Fruit fly (Drosophila melanogaster) whole organism, wandering third instar larva: ENCODE results near the gene Ilp3.

Experiments
- CrebA ChIP-seq: fragments of 200-800 bp; sonication (Bioruptor generic); optimal IDR thresholded peaks from 2 replicates; lab custom pipeline; 2016; ENCODE audit warnings: missing biosample characterization, mild to moderate bottlenecking, missing genetic modification characterization, borderline replicate concordance
- GATAd ChIP-seq: sonication (Bioruptor generic); optimal IDR thresholded peaks from 2 replicates; lab custom pipeline; 2016; ENCODE audit warnings: missing biosample characterization, missing genetic modification characterization
- HLH106 ChIP-seq: fragments of 200-800 bp; optimal IDR thresholded peaks from 3 replicates; lab custom pipeline; 2019; ENCODE audit warnings: missing biosample characterization, mild to moderate bottlenecking, missing genetic modification characterization, moderate library complexity
- Hnf4 ChIP-seq: fragments of 200-800 bp; sonication (Bioruptor generic); optimal IDR thresholded peaks from 2 replicates; lab custom pipeline; 2016; ENCODE audit warnings: missing biosample characterization, mild to moderate bottlenecking, missing genetic modification characterization
- Hr83 ChIP-seq: fragments of 200-300 bp; sonication (Bioruptor generic); optimal IDR thresholded peaks from 2 replicates; lab custom pipeline; 2016; ENCODE audit warnings: missing biosample characterization, mild to moderate bottlenecking, missing genetic modification characterization, moderate library complexity; ENCODE audit not compliant: poor library complexity, severe bottlenecking
- Jra ChIP-seq: sonication (Bioruptor generic); optimal IDR thresholded peaks from 2 replicates; lab custom pipeline; 2016; ENCODE audit warnings: missing biosample characterization, missing genetic modification characterization
- Myc ChIP-seq: fragments of >200 bp; optimal IDR thresholded peaks from 2 replicates; lab custom pipeline; 2017
- N ChIP-seq: fragments of >200 bp; optimal IDR thresholded peaks from 2 replicates; lab custom pipeline; 2018; ENCODE audit warnings: missing biosample characterization, missing external identifiers, missing genetic modification characterization
- Rel ChIP-seq, 2 experiments: fragments of 200-800 bp; sonication (Bioruptor generic) in 1 of 2; optimal IDR thresholded peaks; 2 replicates in 1 of 2; 3 replicates in 1 of 2; lab custom pipeline; 2016 to 2019; ENCODE audit warnings: mild to moderate bottlenecking in 2 of 2, missing biosample characterization in 2 of 2, missing genetic modification characterization in 2 of 2, moderate library complexity in 1 of 2
- Sp1 ChIP-seq: fragments of 200-800 bp; sonication (Bioruptor generic); optimal IDR thresholded peaks from 3 replicates; lab custom pipeline; 2019; ENCODE audit warnings: missing biosample characterization, mild to moderate bottlenecking, missing genetic modification characterization, moderate library complexity
- br ChIP-seq: fragments of 200-800 bp; sonication (Bioruptor generic); optimal IDR thresholded peaks from 2 replicates; lab custom pipeline; 2016; ENCODE audit warnings: missing biosample characterization, missing genetic modification characterization
- brk ChIP-seq: fragments of 200-800 bp; sonication (Bioruptor generic); optimal IDR thresholded peaks from 2 replicates; lab custom pipeline; 2016; ENCODE audit warnings: missing biosample characterization, mild to moderate bottlenecking, missing genetic modification characterization
- dl ChIP-seq, 2 experiments: fragments of 175-275, 200-275 bp in 1 of 2; fragments of 200-275 bp in 1 of 2; sonication (Bioruptor generic); optimal IDR thresholded peaks; lab custom pipeline; 2018; ENCODE audit warnings: mild to moderate bottlenecking in 2 of 2, missing biosample characterization in 2 of 2, missing genetic modification characterization in 2 of 2, moderate library complexity in 2 of 2; ENCODE audit not compliant: partially characterized antibody in 2 of 2, insufficient read depth in 1 of 2
- foxo ChIP-seq, 2 experiments: fragments of 200-800 bp; sonication (Bioruptor generic); optimal IDR thresholded peaks; 2 replicates in 1 of 2; 3 replicates in 1 of 2; lab custom pipeline; 2016 to 2017; ENCODE audit warnings: missing biosample characterization in 2 of 2, missing genetic modification characterization in 2 of 2
- fru ChIP-seq: fragments of 200-800 bp; sonication (Bioruptor generic); optimal IDR thresholded peaks from 3 replicates; lab custom pipeline; 2016; ENCODE audit warnings: missing biosample characterization, mild to moderate bottlenecking, missing genetic modification characterization
- h ChIP-seq: fragments of 200-800 bp; sonication (Bioruptor generic); optimal IDR thresholded peaks from 3 replicates; lab custom pipeline; 2016; ENCODE audit warnings: missing biosample characterization, mild to moderate bottlenecking, missing genetic modification characterization
- lola ChIP-seq: fragments of >200 bp; optimal IDR thresholded peaks from 2 replicates; lab custom pipeline; 2017; ENCODE audit warnings: missing biosample characterization, missing genetic modification characterization
- pan ChIP-seq: fragments of >200 bp; optimal IDR thresholded peaks from 2 replicates; lab custom pipeline; 2017
- psq ChIP-seq: fragments of 200-800 bp; sonication (Bioruptor generic); optimal IDR thresholded peaks from 3 replicates; lab custom pipeline; 2017; ENCODE audit warnings: missing biosample characterization, mild to moderate bottlenecking, missing genetic modification characterization, moderate library complexity
- rgr ChIP-seq: fragments of 200-800 bp; sonication (Bioruptor generic); optimal IDR thresholded peaks from 3 replicates; lab custom pipeline; 2016; ENCODE audit warnings: missing biosample characterization, mild to moderate bottlenecking, missing genetic modification characterization
- sage ChIP-seq: fragments of 200-800 bp; sonication (Bioruptor generic); optimal IDR thresholded peaks from 2 replicates; lab custom pipeline; 2016; ENCODE audit warnings: missing biosample characterization, mild to moderate bottlenecking, missing genetic modification characterization
- tai ChIP-seq: sonication (Bioruptor generic); optimal IDR thresholded peaks from 2 replicates; lab custom pipeline; 2016; ENCODE audit warnings: missing biosample characterization, missing genetic modification characterization
- usp ChIP-seq: fragments of >200 bp; optimal IDR thresholded peaks from 2 replicates; lab custom pipeline; 2017; ENCODE audit warnings: missing biosample characterization, missing genetic modification characterization
- woc ChIP-seq: sonication (Bioruptor generic); optimal IDR thresholded peaks from 2 replicates; lab custom pipeline; 2016; ENCODE audit warnings: missing biosample characterization, mild to moderate bottlenecking, missing genetic modification characterization

The Ilp3 gene

dm6 chr3L:9764307-9764706, 37.6 kb downstream of the Ilp3 start:
- no peak for TF ChIP-seq Hr83
- TF ChIP-seq foxo (GFP tag; optimal IDR thresholded peaks at IDR 0.05; lab: Kevin White, UChicago) = peak in 1 of 2 experiments; percentile 28
- peak; percentile 11 for TF ChIP-seq rgr (GFP tag; lab: Kevin White, UChicago)
- no peak for TF ChIP-seq sage (GFP tag; lab: Kevin White, UChicago)
- TF ChIP-seq HLH106 (tag; lab: Kevin White, UChicago) = peak; percentile 18

dm6 chr3L:9763389-9763917, 38.5 kb downstream of the Ilp3 start, which contains the start of gene Ae2:
Gene Ae2 (plus strand): TSS chr3L:9763544.
- TF ChIP-seq dl (GFP tag; optimal IDR thresholded peaks at IDR 0.05; lab: Kevin White, UChicago; ENCODE audit: insufficient read depth in 1 of 2, partially characterized antibody in 2 of 2) (no peak), fru (GFP tag; lab: Kevin White, UChicago) (peak; percentile 11), tai (peak; percentile 24), HLH106 (tag; lab: Kevin White, UChicago) (no peak), Myc (no peak), Hnf4 (GFP tag; lab: Kevin White, UChicago) (peak; percentile 34), psq (peak; percentile 99), woc (GFP tag; lab: Kevin White, UChicago) (no peak), GATAd (no peak), Sp1 (peak; percentile 23), Rel (GFP tag; optimal IDR thresholded peaks at IDR 0.05; lab: Kevin White, UChicago) (no peak), Rel (tag; optimal IDR thresholded peaks at IDR 0.05; lab: Kevin White, UChicago) (peak; percentile 6), Jra (GFP tag; lab: Kevin White, UChicago) (no peak), h (GFP tag; lab: Kevin White, UChicago) (peak; percentile 11), br (peak; percentile 17), usp (GFP tag; lab: Kevin White, UChicago) (no peak), sage (GFP tag; lab: Kevin White, UChicago) (peak; percentile 25), N (no peak), CrebA (GFP tag; lab: Kevin White, UChicago) (peak; percentile 15)

dm6 chr3L:9762036-9762597, 39.8 kb downstream of the Ilp3 start:
- TF ChIP-seq CrebA (GFP tag; lab: Kevin White, UChicago) (no peak), rgr (GFP tag; lab: Kevin White, UChicago) (peak; percentile 23), Myc (peak; percentile 84), usp (GFP tag; lab: Kevin White, UChicago) (no peak), lola (GFP tag; lab: Kevin White, UChicago) (no peak), N (peak; percentile 90), Hnf4 (GFP tag; lab: Kevin White, UChicago) (peak; percentile 5)
- TF ChIP-seq, all 38 proteins: peak for 4

dm6 chr3L:9760151-9760749, 41.7 kb downstream of the Ilp3 start, which contains the start of gene CG42268:
Gene CG42268 (minus strand): TSS chr3L:9760395.
- TF ChIP-seq brk (GFP tag; lab: Kevin White, UChicago) (no peak), Rel (GFP tag; optimal IDR thresholded peaks at IDR 0.05; lab: Kevin White, UChicago) (no peak), Rel (tag; optimal IDR thresholded peaks at IDR 0.05; lab: Kevin White, UChicago) (peak; percentile 52)
- TF ChIP-seq, all 38 proteins: peak for 1

dm6 chr3L:9751625-9752024, 50.3 kb downstream of the Ilp3 start:
- TF ChIP-seq pan (lab: Kevin White, UChicago) = no peak
- TF ChIP-seq Myc = peak; percentile 34
